Fruit fly (Drosophila melanogaster): Measurements from ENCODE around the gene Cpr67Fa1.

DNA sequence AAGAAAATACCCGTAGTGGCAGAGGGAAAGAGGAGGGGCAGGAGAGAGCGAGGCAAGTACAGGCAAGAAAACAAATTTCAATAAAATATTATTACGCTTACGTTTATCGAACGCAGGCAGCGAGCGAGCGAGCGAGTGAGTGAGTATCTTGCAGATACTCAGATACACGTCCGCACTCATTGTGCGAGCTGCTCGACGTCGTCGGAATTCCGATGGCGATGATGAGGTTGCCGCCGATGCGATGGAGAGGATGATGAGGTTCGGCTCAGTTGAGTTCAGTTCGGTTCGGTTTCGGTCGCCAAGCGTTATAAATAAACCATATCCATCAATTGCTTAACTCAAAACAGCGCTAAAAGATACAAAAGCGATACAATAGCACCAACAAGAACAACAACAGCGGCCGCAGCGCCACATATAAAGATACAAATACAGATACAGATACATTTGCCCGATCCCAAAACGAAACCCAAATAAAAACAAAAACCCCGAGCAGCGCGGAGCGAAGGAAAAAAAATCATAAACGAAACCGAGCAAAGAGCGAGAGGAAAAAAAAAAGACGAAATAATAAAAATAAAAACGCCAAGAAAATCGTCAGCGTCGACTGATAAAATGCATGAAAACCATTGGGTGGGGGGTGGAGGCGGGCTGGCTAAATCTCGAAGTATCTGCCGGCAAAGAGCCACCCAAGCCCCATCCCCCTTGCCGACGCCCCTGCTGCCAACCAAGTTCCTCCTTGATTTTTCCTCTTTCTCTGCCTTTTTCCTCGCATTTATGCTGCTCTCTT, 37.3 kb upstream of the Cpr67Fa1 start:
- TF ChIP-seq kay (GFP tag; ENCODE audit: borderline replicate concordance), result no peak
- peak; percentile 42 for TF ChIP-seq toe (GFP tag; optimal IDR thresholded peaks at IDR 0.05)
- TF ChIP-seq CG11617 (GFP tag; optimal IDR thresholded peaks at IDR 0.05), result peak; percentile 32
- TF ChIP-seq CG7101 (tag; optimal IDR thresholded peaks at IDR 0.05), result no peak
- peak; percentile 49 for TF ChIP-seq tj (GFP tag; optimal IDR thresholded peaks at IDR 0.05)
- TF ChIP-seq CG12768 (GFP tag; optimal IDR thresholded peaks at IDR 0.05), result peak; percentile 64
- TF ChIP-seq CG33017 (tag; optimal IDR thresholded peaks at IDR 0.05), result no peak
- TF ChIP-seq Crg-1 (GFP tag; optimal IDR thresholded peaks at IDR 0.05), result no peak
